Worm (Caenorhabditis elegans) whole organism, early embryonic: Measurements from ENCODE around the gene C44B7.11.
A peak's percentile ranks its signal among the peaks of the same experiment; 100 is the strongest.

Experiments used
- B0310.2 ChIP-seq: sonication (generic microtip); optimal IDR thresholded peaks from 2 replicates; lab custom pipeline; 2016; ENCODE audit warnings: mild to moderate bottlenecking, missing genetic modification characterization, missing compliant biosample characterization
- aly-1 ChIP-seq: sonication (generic microtip); optimal IDR thresholded peaks from 2 replicates; lab custom pipeline; 2016; ENCODE audit warnings: missing genetic modification characterization, missing compliant biosample characterization
- ama-1 ChIP-seq: fragments of 150-350 bp; optimal IDR thresholded peaks from 2 replicates; lab custom pipeline; 2014
- ceh-13 ChIP-seq: fragments of 200-800 bp; sonication (Bioruptor generic); optimal IDR thresholded peaks from 2 replicates; lab custom pipeline; 2018; ENCODE audit warnings: mild to moderate bottlenecking, missing genetic modification characterization, missing compliant biosample characterization
- ets-7 ChIP-seq: sonication (generic microtip); optimal IDR thresholded peaks from 2 replicates; lab custom pipeline; 2016; ENCODE audit warnings: missing genotype, missing genetic modification characterization, missing compliant biosample characterization
- hmg-4 ChIP-seq: fragments of 200-800 bp; sonication (Bioruptor generic); optimal IDR thresholded peaks from 2 replicates; lab custom pipeline; 2018; ENCODE audit warnings: mild to moderate bottlenecking, missing genetic modification characterization, missing compliant biosample characterization
- tbx-37 ChIP-seq: fragments of 200-800 bp; sonication (Bioruptor generic); conservative IDR thresholded peaks from 2 replicates; pipeline ENCODE4 v1.3.6; 2022; ENCODE audit warnings: missing genetic modification reagents, missing genetic modification characterization, missing compliant biosample characterization

DNA sequence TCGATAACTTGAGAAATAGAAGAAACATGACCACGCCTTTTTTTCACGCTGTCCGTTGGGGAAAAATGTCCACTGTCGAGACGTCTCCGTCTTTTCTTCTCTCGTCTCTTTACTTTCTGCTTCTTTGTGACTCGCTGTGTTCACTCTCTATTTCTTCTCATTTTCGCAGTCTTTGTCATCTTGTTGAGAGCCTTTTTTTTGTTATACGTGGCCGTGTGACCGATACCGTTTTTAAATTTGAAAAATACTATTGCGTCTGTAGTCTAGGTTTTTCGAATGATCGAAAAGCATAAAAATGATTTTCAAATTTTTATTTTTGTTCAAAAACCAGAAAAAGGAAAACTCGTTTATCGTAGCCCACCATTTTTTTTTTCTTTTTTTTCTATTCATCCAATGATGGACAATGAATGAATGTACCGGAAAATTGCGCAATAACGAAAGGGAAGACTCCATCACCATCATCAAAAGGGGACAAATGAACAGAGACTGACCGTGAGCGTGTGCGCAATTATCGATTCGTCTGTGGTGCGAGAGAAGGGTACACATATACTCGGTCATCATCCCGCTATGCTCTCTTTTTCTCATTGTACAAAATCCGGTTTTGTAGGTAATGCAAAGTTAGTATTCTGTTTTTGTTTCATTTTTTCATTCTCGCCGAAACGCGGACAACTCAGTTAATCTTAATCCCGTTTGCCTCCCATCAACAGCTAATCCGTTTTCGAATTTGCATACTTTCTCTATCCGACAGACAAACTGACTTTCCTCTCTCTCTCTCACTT is 52.9 kb downstream of the C44B7.11 start:
- TF ChIP-seq ceh-13 (GFP tag; lab: Kevin White, UChicago) (no peak), tbx-37 (GFP tag; lab: Robert Waterston, UW) (no peak), hmg-4 (GFP tag; lab: Kevin White, UChicago) (no peak), aly-1 (tag; lab: Kevin White, UChicago) (no peak), ama-1 (lab: Kevin White, UChicago) (no peak), B0310.2 (no peak), ets-7 (peak; percentile 71)
